Worm (Caenorhabditis elegans) whole organism, late embryonic: ENCODE results near the gene F12A10.8.

Experiments used
- C38D4.7 ChIP-seq: fragments of 200-800 bp; sonication (Bioruptor generic); optimal IDR thresholded peaks from 2 replicates; lab custom pipeline; 2018; ENCODE audit warnings: mild to moderate bottlenecking, missing genetic modification characterization, moderate library complexity, missing compliant biosample characterization
- F13H6.1 ChIP-seq: sonication (generic microtip); optimal IDR thresholded peaks from 2 replicates; lab custom pipeline; 2016; ENCODE audit warnings: missing genetic modification characterization, missing compliant biosample characterization
- K02D7.2 ChIP-seq: sonication (generic microtip); optimal IDR thresholded peaks from 2 replicates; lab custom pipeline; 2017; ENCODE audit warnings: mild to moderate bottlenecking, missing genetic modification characterization, missing compliant biosample characterization
- T23F11.4 ChIP-seq: fragments of 200-800 bp; sonication (Bioruptor generic); optimal IDR thresholded peaks from 2 replicates; lab custom pipeline; 2018; ENCODE audit warnings: mild to moderate bottlenecking, missing genetic modification characterization, missing compliant biosample characterization
- Y22D7AL.16 ChIP-seq: sonication (generic microtip); optimal IDR thresholded peaks from 2 replicates; lab custom pipeline; 2016; ENCODE audit warnings: missing genetic modification characterization, missing compliant biosample characterization
- ahr-1 ChIP-seq: sonication (generic microtip); optimal IDR thresholded peaks from 2 replicates; lab custom pipeline; 2016; ENCODE audit warnings: missing genetic modification characterization, missing compliant biosample characterization
- ama-1 ChIP-seq: fragments of 150-350 bp; optimal IDR thresholded peaks from 2 replicates; lab custom pipeline; 2014
- ceh-14 ChIP-seq: sonication (generic microtip); optimal IDR thresholded peaks from 2 replicates; lab custom pipeline; 2016; ENCODE audit warnings: missing genotype, missing genetic modification characterization, missing compliant biosample characterization
- ceh-18 ChIP-seq: sonication (generic microtip); optimal IDR thresholded peaks from 2 replicates; lab custom pipeline; 2016; ENCODE audit warnings: missing genetic modification characterization, missing compliant biosample characterization
- ceh-22 ChIP-seq: sonication (generic microtip); optimal IDR thresholded peaks from 2 replicates; lab custom pipeline; 2017; ENCODE audit warnings: missing biosample characterization, missing genetic modification characterization
- ceh-24 ChIP-seq: sonication (generic microtip); optimal IDR thresholded peaks from 2 replicates; lab custom pipeline; 2016; ENCODE audit warnings: mild to moderate bottlenecking, missing genetic modification characterization, missing compliant biosample characterization
- ceh-30 ChIP-seq: fragments of 150-350 bp; optimal IDR thresholded peaks from 2 replicates; lab custom pipeline; 2014; ENCODE audit warnings: missing biosample characterization, missing genetic modification characterization
- ceh-31 ChIP-seq: sonication (generic microtip); optimal IDR thresholded peaks from 2 replicates; lab custom pipeline; 2016; ENCODE audit warnings: missing genetic modification characterization, missing compliant biosample characterization
- ceh-34 ChIP-seq: sonication (generic microtip); optimal IDR thresholded peaks from 2 replicates; lab custom pipeline; 2016; ENCODE audit warnings: mild to moderate bottlenecking, missing genetic modification characterization, missing compliant biosample characterization
- ceh-45 ChIP-seq: fragments of 200-800 bp; sonication (Bioruptor generic); IDR thresholded peaks from 2 replicates; pipeline ENCODE4 v1.3.6; 2022; ENCODE audit warnings: missing genetic modification reagents, missing genetic modification characterization, missing compliant biosample characterization
- ceh-48 ChIP-seq: sonication (generic microtip); optimal IDR thresholded peaks from 2 replicates; lab custom pipeline; 2016; ENCODE audit warnings: missing genetic modification characterization, inconsistent platforms, missing compliant biosample characterization
- ceh-6 ChIP-seq: fragments of 200-800 bp; sonication (Bioruptor generic); optimal IDR thresholded peaks from 2 replicates; lab custom pipeline; 2018; ENCODE audit warnings: mild to moderate bottlenecking, missing genetic modification characterization, missing compliant biosample characterization
- che-1 ChIP-seq: sonication (generic microtip); optimal IDR thresholded peaks from 2 replicates; lab custom pipeline; 2016; ENCODE audit warnings: mild to moderate bottlenecking, missing genetic modification characterization, missing compliant biosample characterization
- dve-1 ChIP-seq: sonication (generic microtip); optimal IDR thresholded peaks from 2 replicates; lab custom pipeline; 2017; ENCODE audit warnings: antibody characterized with exemption, mild to moderate bottlenecking, missing genetic modification characterization, missing compliant biosample characterization
- elt-2 ChIP-seq: sonication (generic microtip); optimal IDR thresholded peaks from 2 replicates; lab custom pipeline; 2016; ENCODE audit warnings: missing genetic modification reagents, missing genetic modification characterization, missing compliant biosample characterization
- elt-4 ChIP-seq: sonication (generic microtip); optimal IDR thresholded peaks from 2 replicates; lab custom pipeline; 2016; ENCODE audit warnings: missing genetic modification characterization, missing compliant biosample characterization
- eyg-1 ChIP-seq: sonication (generic microtip); optimal IDR thresholded peaks from 2 replicates; lab custom pipeline; 2016; ENCODE audit warnings: missing genotype, missing genetic modification characterization, missing compliant biosample characterization
- fkh-10 ChIP-seq: fragments of 150-350 bp; optimal IDR thresholded peaks from 2 replicates; lab custom pipeline; 2014; ENCODE audit warnings: missing biosample characterization, missing genetic modification reagents, missing genetic modification characterization
- fkh-6 ChIP-seq: sonication (generic microtip); optimal IDR thresholded peaks from 2 replicates; lab custom pipeline; 2016; ENCODE audit warnings: missing genetic modification characterization, missing compliant biosample characterization
- hlh-13 ChIP-seq: fragments of 200-800 bp; sonication (Bioruptor generic); optimal IDR thresholded peaks from 2 replicates; lab custom pipeline; 2018; ENCODE audit warnings: mild to moderate bottlenecking, missing genetic modification characterization, missing compliant biosample characterization
- hlh-15 ChIP-seq: sonication (generic microtip); optimal IDR thresholded peaks from 2 replicates; lab custom pipeline; 2016; ENCODE audit warnings: missing genetic modification characterization, missing compliant biosample characterization
- hlh-30 ChIP-seq: sonication (generic microtip); optimal IDR thresholded peaks from 2 replicates; lab custom pipeline; 2017; ENCODE audit warnings: antibody characterized with exemption, missing genetic modification characterization, missing compliant biosample characterization; ENCODE audit not compliant: insufficient read depth
- hlh-8 ChIP-seq: sonication (generic microtip); optimal IDR thresholded peaks from 2 replicates; lab custom pipeline; 2016; ENCODE audit warnings: missing genotype, missing genetic modification characterization, missing compliant biosample characterization
- lim-6 ChIP-seq: sonication (generic microtip); optimal IDR thresholded peaks from 2 replicates; lab custom pipeline; 2016; ENCODE audit warnings: missing genetic modification characterization, missing compliant biosample characterization
- lin-11 ChIP-seq: fragments of 200-800 bp; sonication (Bioruptor generic); optimal IDR thresholded peaks from 2 replicates; lab custom pipeline; 2018; ENCODE audit warnings: mild to moderate bottlenecking, missing genetic modification characterization, missing compliant biosample characterization
- madf-2 ChIP-seq: sonication (generic microtip); optimal IDR thresholded peaks from 2 replicates; lab custom pipeline; 2017; ENCODE audit warnings: missing genetic modification characterization, missing compliant biosample characterization
- mec-3 ChIP-seq: sonication (generic microtip); optimal IDR thresholded peaks from 2 replicates; lab custom pipeline; 2016; ENCODE audit warnings: borderline replicate concordance, missing genetic modification characterization, missing compliant biosample characterization
- nfya-1 ChIP-seq: sonication (generic microtip); optimal IDR thresholded peaks from 2 replicates; lab custom pipeline; 2017; ENCODE audit warnings: missing genetic modification characterization, mild to moderate bottlenecking, missing compliant biosample characterization, antibody characterized with exemption, moderate library complexity
- nhr-232 ChIP-seq: sonication (generic microtip); optimal IDR thresholded peaks from 2 replicates; lab custom pipeline; 2016; ENCODE audit warnings: missing genetic modification characterization, missing compliant biosample characterization
- npax-4 ChIP-seq: sonication (generic microtip); optimal IDR thresholded peaks from 2 replicates; lab custom pipeline; 2016; ENCODE audit warnings: missing genetic modification characterization, missing compliant biosample characterization
- odd-2 ChIP-seq: sonication (generic microtip); optimal IDR thresholded peaks from 2 replicates; lab custom pipeline; 2017; ENCODE audit warnings: antibody characterized with exemption, mild to moderate bottlenecking, missing genetic modification characterization, missing compliant biosample characterization
- pat-9 ChIP-seq: fragments of 200-800 bp; sonication (Bioruptor generic); optimal IDR thresholded peaks from 2 replicates; lab custom pipeline; 2018; ENCODE audit warnings: mild to moderate bottlenecking, missing genetic modification characterization, moderate library complexity, missing compliant biosample characterization
- pha-2 ChIP-seq: sonication (generic microtip); optimal IDR thresholded peaks from 2 replicates; lab custom pipeline; 2017; ENCODE audit warnings: mild to moderate bottlenecking, missing genetic modification characterization, missing compliant biosample characterization
- pqm-1 ChIP-seq: sonication (generic microtip); optimal IDR thresholded peaks from 2 replicates; lab custom pipeline; 2016; ENCODE audit warnings: missing genetic modification characterization, missing compliant biosample characterization
- pros-1 ChIP-seq: fragments of 150-350 bp; optimal IDR thresholded peaks from 2 replicates; lab custom pipeline; 2014; ENCODE audit warnings: missing biosample characterization, missing genetic modification reagents, missing genetic modification characterization
- ref-2 ChIP-seq: sonication (generic microtip); optimal IDR thresholded peaks from 2 replicates; lab custom pipeline; 2016; ENCODE audit warnings: missing genetic modification characterization, missing compliant biosample characterization
- rnt-1 ChIP-seq: sonication (generic microtip); optimal IDR thresholded peaks from 2 replicates; lab custom pipeline; 2016; ENCODE audit warnings: missing genetic modification characterization, missing compliant biosample characterization
- sox-2 ChIP-seq: fragments of 200-800 bp; sonication (Bioruptor generic); IDR thresholded peaks from 2 replicates; pipeline ENCODE4 v1.3.6; 2022; ENCODE audit warnings: missing genetic modification reagents, missing genetic modification characterization, missing compliant biosample characterization
- sox-4 ChIP-seq: sonication (generic microtip); optimal IDR thresholded peaks from 2 replicates; lab custom pipeline; 2017; ENCODE audit warnings: mild to moderate bottlenecking, missing genetic modification characterization, inconsistent platforms, missing compliant biosample characterization
- syd-9 ChIP-seq: sonication (generic microtip); optimal IDR thresholded peaks from 2 replicates; lab custom pipeline; 2016; ENCODE audit warnings: mild to moderate bottlenecking, missing genetic modification characterization, moderate library complexity, missing compliant biosample characterization
- tbx-7 ChIP-seq: sonication (generic microtip); optimal IDR thresholded peaks from 2 replicates; lab custom pipeline; 2016; ENCODE audit warnings: missing genotype, missing genetic modification characterization, missing compliant biosample characterization
- unc-42 ChIP-seq: sonication (generic microtip); optimal IDR thresholded peaks from 2 replicates; lab custom pipeline; 2016; ENCODE audit warnings: missing genotype, missing genetic modification characterization, missing compliant biosample characterization
- unc-86 ChIP-seq: sonication (generic microtip); optimal IDR thresholded peaks from 2 replicates; lab custom pipeline; 2016; ENCODE audit warnings: missing genetic modification characterization, missing compliant biosample characterization
- zip-5 ChIP-seq: sonication (generic microtip); optimal IDR thresholded peaks from 2 replicates; lab custom pipeline; 2016; ENCODE audit warnings: missing genetic modification characterization, missing compliant biosample characterization

The F12A10.8 gene

ce11 chrII:5544145-5544515, 43.3 kb upstream of the F12A10.8 start:
- TF ChIP-seq pha-2 (tag; lab: Kevin White, UChicago) (no peak), sox-2 (no peak), ceh-31 (tag; lab: Kevin White, UChicago) (no peak), zip-5 (tag; lab: Kevin White, UChicago) (no peak), ceh-30 (no peak), lin-11 (tag; lab: Kevin White, UChicago) (no peak), T23F11.4 (GFP tag; lab: Kevin White, UChicago) (no peak), ahr-1 (no peak), dve-1 (no peak), sox-4 (tag; lab: Kevin White, UChicago) (no peak), odd-2 (tag; lab: Kevin White, UChicago) (no peak), nfya-1 (tag; lab: Kevin White, UChicago) (no peak), ref-2 (tag; lab: Kevin White, UChicago) (no peak), ceh-24 (tag; lab: Kevin White, UChicago) (no peak), hlh-30 (no peak), che-1 (tag; lab: Kevin White, UChicago) (no peak), eyg-1 (no peak), F13H6.1 (tag; lab: Kevin White, UChicago) (no peak), madf-2 (tag; lab: Kevin White, UChicago) (no peak)

ce11 chrII:5543476-5544144, 42.7 kb upstream of the F12A10.8 start:
- TF ChIP-seq nfya-1 (tag; lab: Kevin White, UChicago) (peak; percentile 89), hlh-15 (tag; lab: Kevin White, UChicago) (peak; percentile 39), mec-3 (tag; lab: Kevin White, UChicago) (no peak), Y22D7AL.16 (peak; percentile 58), K02D7.2 (tag; lab: Kevin White, UChicago) (peak; percentile 71), sox-4 (tag; lab: Kevin White, UChicago) (peak; percentile 68), syd-9 (tag; lab: Kevin White, UChicago) (peak; percentile 65), madf-2 (tag; lab: Kevin White, UChicago) (peak; percentile 68), unc-42 (peak; percentile 98), pat-9 (tag; lab: Kevin White, UChicago) (peak; percentile 79), elt-2 (peak; percentile 97), nhr-232 (peak; percentile 60), eyg-1 (peak; percentile 51), ceh-45 (GFP tag; lab: Robert Waterston, UW) (no peak), ceh-18 (peak; percentile 95), ceh-22 (peak; percentile 18), ama-1 (lab: Kevin White, UChicago) (peak; percentile 99), fkh-10 (peak; percentile 84), ceh-48 (tag; lab: Kevin White, UChicago) (peak; percentile 18), ceh-34 (peak; percentile 91), rnt-1 (tag; lab: Kevin White, UChicago) (peak; percentile 78), fkh-6 (tag; lab: Kevin White, UChicago) (peak; percentile 82), hlh-13 (GFP tag; lab: Kevin White, UChicago) (peak; percentile 64), che-1 (tag; lab: Kevin White, UChicago) (peak; percentile 59), ceh-30 (peak; percentile 29), lin-11 (tag; lab: Kevin White, UChicago) (peak; percentile 68), unc-86 (tag; lab: Kevin White, UChicago) (peak; percentile 71), T23F11.4 (GFP tag; lab: Kevin White, UChicago) (peak; percentile 69), npax-4 (peak; percentile 49), tbx-7 (tag; lab: Kevin White, UChicago) (peak; percentile 29), ceh-6 (peak; percentile 65), ref-2 (tag; lab: Kevin White, UChicago) (peak; percentile 82), hlh-8 (tag; lab: Kevin White, UChicago) (peak; percentile 72), ceh-14 (peak; percentile 90), pros-1 (tag; lab: Kevin White, UChicago) (peak; percentile 97), elt-4 (no peak), sox-2 (peak; percentile 57), ceh-31 (tag; lab: Kevin White, UChicago) (peak; percentile 91), odd-2 (tag; lab: Kevin White, UChicago) (no peak), ceh-24 (tag; lab: Kevin White, UChicago) (peak; percentile 23), C38D4.7 (GFP tag; lab: Kevin White, UChicago) (peak; percentile 70), lim-6 (tag; lab: Kevin White, UChicago) (peak; percentile 76), pqm-1 (peak; percentile 77)
